Fruit fly (Drosophila melanogaster) whole organism, embryonic: Measurements from ENCODE around the gene CG42240.

Experiments used
- CG11247 ChIP-seq: fragments of 200-800 bp; sonication (Bioruptor generic); IDR thresholded peaks from 2 replicates; pipeline ENCODE4 v1.3.6; 2022; ENCODE audit warnings: missing biosample characterization, missing genetic modification characterization
- CG12299 ChIP-seq: fragments of 200-800 bp; sonication (Bioruptor generic); optimal IDR thresholded peaks from 2 replicates; lab custom pipeline; 2018; ENCODE audit warnings: missing biosample characterization, mild to moderate bottlenecking, missing genetic modification characterization
- CG14014 ChIP-seq: fragments of 200-800 bp; sonication (Bioruptor generic); IDR thresholded peaks from 2 replicates; pipeline ENCODE4 v1.3.6; 2022; ENCODE audit warnings: missing biosample characterization, missing genetic modification characterization
- CG14667 ChIP-seq: fragments of 200-800 bp; sonication (Bioruptor generic); IDR thresholded peaks from 2 replicates; pipeline ENCODE4 v1.3.6; 2022; ENCODE audit warnings: missing biosample characterization, missing genetic modification characterization
- CG14710 ChIP-seq: fragments of 200-800 bp; sonication (Bioruptor generic); optimal IDR thresholded peaks from 3 replicates; lab custom pipeline; 2019; ENCODE audit warnings: missing biosample characterization, mild to moderate bottlenecking, missing genetic modification characterization, moderate library complexity
- CG16779 ChIP-seq: fragments of 200-800 bp; sonication (Bioruptor generic); IDR thresholded peaks from 2 replicates; pipeline ENCODE4 v1.3.6; 2022; ENCODE audit warnings: missing biosample characterization, missing genetic modification characterization
- CG18619 ChIP-seq: fragments of 200-800 bp; sonication (Bioruptor generic); optimal IDR thresholded peaks from 3 replicates; lab custom pipeline; 2017; ENCODE audit warnings: missing biosample characterization, mild to moderate bottlenecking, missing genetic modification characterization
- CG18764 ChIP-seq: fragments of 200-800 bp; sonication (Bioruptor generic); optimal IDR thresholded peaks from 3 replicates; lab custom pipeline; 2016; ENCODE audit warnings: missing biosample characterization, missing genetic modification characterization
- CG2120 ChIP-seq: fragments of 200-800 bp; sonication (Bioruptor generic); optimal IDR thresholded peaks from 3 replicates; lab custom pipeline; 2016; ENCODE audit warnings: missing biosample characterization, missing genetic modification characterization
- CG30431 ChIP-seq: fragments of 200-800 bp; sonication (Bioruptor generic); optimal IDR thresholded peaks from 2 replicates; lab custom pipeline; 2017; ENCODE audit warnings: missing biosample characterization, missing genetic modification characterization
- CG3163 ChIP-seq: fragments of 200-800 bp; sonication (Bioruptor generic); optimal IDR thresholded peaks from 3 replicates; lab custom pipeline; 2016; ENCODE audit warnings: missing biosample characterization, missing genetic modification characterization
- CG4360 ChIP-seq: fragments of 200-800 bp; sonication (Bioruptor generic); IDR thresholded peaks from 2 replicates; pipeline ENCODE4 v1.3.6; 2022; ENCODE audit warnings: missing biosample characterization, missing genetic modification characterization
- CG6689 ChIP-seq: fragments of 200-800 bp; sonication (Bioruptor generic); IDR thresholded peaks from 2 replicates; pipeline ENCODE4 v1.3.6; 2022; ENCODE audit warnings: missing biosample characterization, missing genetic modification characterization
- CG6813 ChIP-seq: fragments of 200-800 bp; sonication (Bioruptor generic); optimal IDR thresholded peaks from 2 replicates; lab custom pipeline; 2017; ENCODE audit warnings: missing biosample characterization, missing genetic modification characterization, mild to moderate bottlenecking, moderate library complexity, missing genetic modification reagents
- CG7786 ChIP-seq: fragments of 200-800 bp; sonication (Bioruptor generic); optimal IDR thresholded peaks from 2 replicates; lab custom pipeline; 2016; ENCODE audit warnings: missing biosample characterization, missing genetic modification characterization
- CG9876 ChIP-seq: fragments of 200-800 bp; sonication (Bioruptor generic); optimal IDR thresholded peaks from 2 replicates; lab custom pipeline; 2016; ENCODE audit warnings: missing biosample characterization, missing genetic modification characterization
- CTCF ChIP-seq: fragments of 200-800 bp; sonication (Bioruptor generic); optimal IDR thresholded peaks from 2 replicates; lab custom pipeline; 2017; ENCODE audit warnings: missing biosample characterization, mild to moderate bottlenecking, missing genetic modification characterization, moderate library complexity
- CoRest ChIP-seq: fragments of 200-800 bp; sonication (Bioruptor generic); optimal IDR thresholded peaks from 3 replicates; lab custom pipeline; 2018; ENCODE audit warnings: missing biosample characterization, mild to moderate bottlenecking, missing genetic modification characterization, moderate library complexity
- D19B ChIP-seq: fragments of 200-800 bp; sonication (Bioruptor generic); optimal IDR thresholded peaks from 2 replicates; lab custom pipeline; 2017; ENCODE audit warnings: missing biosample characterization, mild to moderate bottlenecking, missing genetic modification characterization
- Ets65A ChIP-seq: fragments of 200-800 bp; sonication (Bioruptor generic); peaks from one replicate; lab custom pipeline; 2016; ENCODE audit warnings: missing biosample characterization, missing genetic modification characterization
- Ets97D ChIP-seq: fragments of 200-800 bp; sonication (Bioruptor generic); optimal IDR thresholded peaks from 3 replicates; lab custom pipeline; 2016; ENCODE audit warnings: missing biosample characterization, missing genetic modification characterization
- GATAe ChIP-seq: fragments of 200-800 bp; sonication (Bioruptor generic); conservative IDR thresholded peaks from 2 replicates; pipeline ENCODE4 v1.3.6; 2022; ENCODE audit warnings: missing biosample characterization, missing genetic modification characterization
- Gug ChIP-seq: fragments of 200-800 bp; sonication (Bioruptor generic); IDR thresholded peaks from 4 replicates; pipeline ENCODE4 v1.3.6; 2022; ENCODE audit warnings: missing biosample characterization, missing genetic modification characterization
- Hr51 ChIP-seq, 2 experiments: fragments of 200-800 bp; sonication (Bioruptor generic); optimal IDR thresholded peaks; 2 replicates in 1 of 2; 3 replicates in 1 of 2; lab custom pipeline; 2016 to 2018; ENCODE audit warnings: missing biosample characterization in 2 of 2, missing genetic modification characterization in 2 of 2, mild to moderate bottlenecking in 1 of 2, moderate library complexity in 1 of 2
- MTF-1 ChIP-seq: fragments of 200-800 bp; sonication (Bioruptor generic); optimal IDR thresholded peaks from 2 replicates; lab custom pipeline; 2018; ENCODE audit warnings: missing biosample characterization, mild to moderate bottlenecking, missing genetic modification characterization, borderline replicate concordance
- Med ChIP-seq: fragments of 200-800 bp; sonication (Bioruptor generic); peaks from one replicate; lab custom pipeline; 2016; ENCODE audit warnings: missing biosample characterization, missing genetic modification characterization, mild to moderate bottlenecking, inconsistent platforms, moderate library complexity
- Mrtf ChIP-seq: fragments of 200-800 bp; sonication (Bioruptor generic); IDR thresholded peaks from 3 replicates; pipeline ENCODE4 v1.3.6; 2022; ENCODE audit warnings: missing biosample characterization, missing genetic modification characterization
- Poxn ChIP-seq: fragments of 200-800 bp; sonication (Bioruptor generic); IDR thresholded peaks from 2 replicates; pipeline ENCODE4 v1.3.6; 2022; ENCODE audit warnings: missing biosample characterization, missing genetic modification characterization
- Six4 ChIP-seq: fragments of 200-800 bp; sonication (Bioruptor generic); optimal IDR thresholded peaks from 2 replicates; lab custom pipeline; 2016; ENCODE audit warnings: missing biosample characterization, missing genetic modification characterization
- Spps ChIP-seq: fragments of 200-800 bp; sonication (Bioruptor generic); optimal IDR thresholded peaks from 2 replicates; lab custom pipeline; 2018; ENCODE audit warnings: missing biosample characterization, mild to moderate bottlenecking, missing genetic modification characterization
- Ssrp ChIP-seq: fragments of 200-800 bp; sonication (Bioruptor generic); optimal IDR thresholded peaks from 2 replicates; lab custom pipeline; 2018; ENCODE audit warnings: missing biosample characterization, mild to moderate bottlenecking, missing genetic modification characterization, moderate library complexity
- YL-1 ChIP-seq: fragments of 200-800 bp; sonication (Bioruptor generic); optimal IDR thresholded peaks from 3 replicates; lab custom pipeline; 2017; ENCODE audit warnings: missing biosample characterization, mild to moderate bottlenecking, missing genetic modification characterization
- al ChIP-seq: fragments of 200-800 bp; sonication (Bioruptor generic); IDR thresholded peaks from 2 replicates; pipeline ENCODE4 v1.3.6; 2022; ENCODE audit warnings: missing biosample characterization, missing genetic modification characterization
- bab2 ChIP-seq: fragments of 200-800 bp; sonication (Bioruptor generic); optimal IDR thresholded peaks from 2 replicates; lab custom pipeline; 2016; ENCODE audit warnings: missing biosample characterization, missing genetic modification characterization
- corto ChIP-seq: fragments of 200-800 bp; sonication (Bioruptor generic); optimal IDR thresholded peaks from 2 replicates; lab custom pipeline; 2016; ENCODE audit warnings: missing biosample characterization, mild to moderate bottlenecking, missing genetic modification characterization, moderate library complexity
- dmrt99B ChIP-seq: fragments of 200-800 bp; sonication (Bioruptor generic); optimal IDR thresholded peaks from 2 replicates; lab custom pipeline; 2018; ENCODE audit warnings: missing biosample characterization, mild to moderate bottlenecking, missing genetic modification characterization, moderate library complexity
- esg ChIP-seq: fragments of 200-800 bp; sonication (Bioruptor generic); conservative IDR thresholded peaks from 2 replicates; pipeline ENCODE4 v1.3.6; 2022; ENCODE audit warnings: missing biosample characterization, missing genetic modification characterization
- gsb-n ChIP-seq: fragments of 200-800 bp; sonication (Bioruptor generic); optimal IDR thresholded peaks from 3 replicates; lab custom pipeline; 2018; ENCODE audit warnings: missing biosample characterization, mild to moderate bottlenecking, missing genetic modification characterization
- hbn ChIP-seq: fragments of 200-800 bp; sonication (Bioruptor generic); IDR thresholded peaks from 2 replicates; pipeline ENCODE4 v1.3.6; 2022; ENCODE audit warnings: missing biosample characterization, missing genetic modification characterization; ENCODE audit not compliant: partially characterized antibody
- hkb ChIP-seq, 2 experiments: fragments of 200-800 bp in 1 of 2; fragments of >200 bp in 1 of 2; sonication (Bioruptor generic) in 1 of 2; IDR thresholded peaks in 1 of 2; optimal IDR thresholded peaks in 1 of 2; 2 replicates each; pipeline versions ENCODE4 v1.3.6 to Lab custom; 2017 to 2022; ENCODE audit warnings: missing biosample characterization in 1 of 2, missing genetic modification characterization in 1 of 2
- kni ChIP-seq: fragments of 200-800 bp; sonication (Bioruptor generic); optimal IDR thresholded peaks from 3 replicates; lab custom pipeline; 2017; ENCODE audit warnings: mild to moderate bottlenecking, missing biosample characterization, missing genetic modification reagents, missing genetic modification characterization
- lbe ChIP-seq: fragments of 200-800 bp; sonication (Bioruptor generic); optimal IDR thresholded peaks from 2 replicates; lab custom pipeline; 2016; ENCODE audit warnings: missing biosample characterization, mild to moderate bottlenecking, missing genetic modification characterization
- mld ChIP-seq: fragments of 200-800 bp; sonication (Bioruptor generic); IDR thresholded peaks from 3 replicates; pipeline ENCODE4 v1.3.6; 2022; ENCODE audit warnings: missing biosample characterization, missing genetic modification characterization; ENCODE audit not compliant: partially characterized antibody
- ro ChIP-seq: fragments of 200-800 bp; sonication (Bioruptor generic); IDR thresholded peaks from 2 replicates; pipeline ENCODE4 v1.3.6; 2022; ENCODE audit warnings: missing biosample characterization, missing genetic modification characterization
- row ChIP-seq: fragments of 200-800 bp; sonication (Bioruptor generic); IDR thresholded peaks from 3 replicates; pipeline ENCODE4 v1.3.6; 2022; ENCODE audit warnings: missing biosample characterization, missing genetic modification characterization
- sc ChIP-seq, 3 experiments: fragments of >200 bp in 2 of 3; fragments of 200-800 bp in 1 of 3; sonication (Bioruptor generic) in 1 of 3; optimal IDR thresholded peaks; 2 replicates in 2 of 3; 3 replicates in 1 of 3; lab custom pipeline; 2017; ENCODE audit warnings: mild to moderate bottlenecking in 1 of 3, missing biosample characterization in 1 of 3, missing genetic modification characterization in 1 of 3, missing genetic modification reagents in 1 of 3
- seq ChIP-seq: fragments of 200-800 bp; sonication (Bioruptor generic); IDR thresholded peaks from 2 replicates; pipeline ENCODE4 v1.3.6; 2022; ENCODE audit warnings: missing biosample characterization, missing genetic modification characterization
- sna ChIP-seq: fragments of 200-800 bp; sonication (Bioruptor generic); IDR thresholded peaks from 2 replicates; pipeline ENCODE4 v1.3.6; 2022; ENCODE audit warnings: missing biosample characterization, missing genetic modification characterization; ENCODE audit not compliant: partially characterized antibody
- sr ChIP-seq: fragments of 200-800 bp; sonication (Bioruptor generic); IDR thresholded peaks from 3 replicates; pipeline ENCODE4 v1.3.6; 2022; ENCODE audit warnings: missing biosample characterization, missing genetic modification characterization
- stwl ChIP-seq: fragments of 200-800 bp; sonication (Bioruptor generic); optimal IDR thresholded peaks from 3 replicates; lab custom pipeline; 2018; ENCODE audit warnings: missing biosample characterization, mild to moderate bottlenecking, missing genetic modification characterization, moderate library complexity
- tin ChIP-seq: fragments of 200-800 bp; sonication (Bioruptor generic); optimal IDR thresholded peaks from 3 replicates; lab custom pipeline; 2016; ENCODE audit warnings: missing biosample characterization, missing genetic modification characterization

The CG42240 gene

dm6 chrX:6366357-6366691 is 35.7 kb downstream of the CG42240 start (continued):
- no peak for TF ChIP-seq Spps (tag; lab: Kevin White, UChicago)
- TF ChIP-seq GATAe (GFP tag; lab: Robert Waterston, UW) = peak; percentile 53; the same call in 1 of the 2 replicates
- TF ChIP-seq ro (GFP tag; lab: Robert Waterston, UW) = peak; percentile 36; the same call in 1 of the 2 replicates
- peak; percentile 76 to 86 for TF ChIP-seq Hr51 (GFP tag; optimal IDR thresholded peaks at IDR 0.05; lab: Kevin White, UChicago)
- no peak for TF ChIP-seq CG14710 (tag; lab: Kevin White, UChicago)
- TF ChIP-seq CG6689 (GFP tag; lab: Robert Waterston, UW) = peak; percentile 85
- peak; percentile 83 for TF ChIP-seq CG16779
- peak; percentile 89 for TF ChIP-seq CG7786 (GFP tag; lab: Kevin White, UChicago)
- TF ChIP-seq gsb-n (tag; lab: Kevin White, UChicago) = no peak
- TF ChIP-seq Med (GFP tag; lab: Kevin White, UChicago) = peak; percentile 99
- TF ChIP-seq CG14667 = peak; percentile 88
- peak; percentile 84 for TF ChIP-seq al
- peak; percentile 85 for TF ChIP-seq dmrt99B (tag; lab: Kevin White, UChicago)
- TF ChIP-seq Ssrp (tag; lab: Kevin White, UChicago) = peak; percentile 58
- TF ChIP-seq row = peak; percentile 92
- peak; percentile 94 for TF ChIP-seq CG2120 (GFP tag; lab: Kevin White, UChicago)
- no peak for TF ChIP-seq stwl
- TF ChIP-seq Ets65A (GFP tag; lab: Kevin White, UChicago) = peak; percentile 94
- TF ChIP-seq Gug = peak; percentile 93
- no peak for TF ChIP-seq hkb (optimal IDR thresholded peaks at IDR 0.05; lab: Kevin White, UChicago)
- TF ChIP-seq hkb (GFP tag; IDR thresholded peaks at IDR 0.05; lab: Robert Waterston, UW) = peak; percentile 89
- TF ChIP-seq CG12299 (tag; lab: Kevin White, UChicago) = peak; percentile 59
- peak; percentile 45 for TF ChIP-seq CG30431 (GFP tag; lab: Kevin White, UChicago)
- peak; percentile 81 for TF ChIP-seq tin (GFP tag; lab: Kevin White, UChicago)
- peak; percentile 53 for TF ChIP-seq CG18764 (GFP tag; lab: Kevin White, UChicago)
- TF ChIP-seq bab2 (GFP tag; lab: Kevin White, UChicago) = peak; percentile 87
- TF ChIP-seq kni (GFP tag; lab: Kevin White, UChicago) = peak; percentile 11
- TF ChIP-seq CG18619 = peak; percentile 82
- no peak for TF ChIP-seq sc (optimal IDR thresholded peaks at IDR 0.05; lab: Kevin White, UChicago)
- TF ChIP-seq sc (GFP tag; optimal IDR thresholded peaks at IDR 0.05; lab: Kevin White, UChicago) = peak; percentile 42
- TF ChIP-seq YL-1 = peak; percentile 14
- TF ChIP-seq CG6813 = peak; percentile 74
- no peak for TF ChIP-seq mld (GFP tag; lab: Robert Waterston, UW)
- no peak for TF ChIP-seq CG4360 (GFP tag; lab: Robert Waterston, UW)
- peak; percentile 74 for TF ChIP-seq Poxn (GFP tag; lab: Robert Waterston, UW)
- TF ChIP-seq corto = peak; percentile 61
- peak; percentile 68 for TF ChIP-seq CG9876
- peak; percentile 65; the same call in 2 of the 3 replicates for TF ChIP-seq sr (GFP tag; lab: Robert Waterston, UW)
- peak; percentile 66 for TF ChIP-seq CG3163 (GFP tag; lab: Kevin White, UChicago)
- peak; percentile 91 for TF ChIP-seq lbe
- peak; percentile 88 for TF ChIP-seq Mrtf (GFP tag; lab: Robert Waterston, UW)
- peak; percentile 31 for TF ChIP-seq CTCF
- TF ChIP-seq MTF-1 (GFP tag; lab: Kevin White, UChicago) = peak; percentile 74
- TF ChIP-seq Six4 (GFP tag; lab: Kevin White, UChicago) = peak; percentile 62
- TF ChIP-seq Ets97D (GFP tag; lab: Kevin White, UChicago) = peak; percentile 43
- TF ChIP-seq hbn = no peak
- peak; percentile 67 for TF ChIP-seq D19B (GFP tag; lab: Kevin White, UChicago)
- TF ChIP-seq CG11247 (GFP tag; lab: Robert Waterston, UW) = peak; percentile 88
- TF ChIP-seq seq (GFP tag; lab: Robert Waterston, UW) = peak; percentile 85
- peak; percentile 92 for TF ChIP-seq CG14014 (GFP tag; lab: Robert Waterston, UW)
- no peak for TF ChIP-seq sna (GFP tag; lab: Robert Waterston, UW)
- peak; percentile 74 for TF ChIP-seq esg (GFP tag; lab: Robert Waterston, UW)
- TF ChIP-seq CoRest (tag; lab: Kevin White, UChicago) = peak; percentile 83
